Worm (Caenorhabditis elegans) whole organism, L2 larva: ENCODE results near the gene nsph-3.2.

Experiments used
- C34F6.9 ChIP-seq: fragments of 150-350 bp; optimal IDR thresholded peaks from 2 replicates; lab custom pipeline; 2014; ENCODE audit warnings: missing biosample characterization, missing genetic modification characterization
- F13H6.1 ChIP-seq: sonication (generic microtip); optimal IDR thresholded peaks from 2 replicates; lab custom pipeline; 2016; ENCODE audit warnings: missing genetic modification characterization, missing compliant biosample characterization
- ZK546.5 ChIP-seq: sonication (generic microtip); optimal IDR thresholded peaks from 2 replicates; lab custom pipeline; 2017; ENCODE audit warnings: missing biosample characterization, missing genetic modification characterization
- aly-2 ChIP-seq: fragments of 150-350 bp; optimal IDR thresholded peaks from 2 replicates; lab custom pipeline; 2014; ENCODE audit warnings: missing biosample characterization, missing genetic modification characterization
- ama-1 ChIP-seq: fragments of 150-350 bp; optimal IDR thresholded peaks from 2 replicates; lab custom pipeline; 2018; ENCODE audit warnings: inconsistent platforms
- elt-3 ChIP-seq: sonication (generic microtip); optimal IDR thresholded peaks from 2 replicates; lab custom pipeline; 2017; ENCODE audit warnings: missing biosample characterization, missing genetic modification characterization
- fos-1 ChIP-seq: fragments of 150-350 bp; optimal IDR thresholded peaks from 2 replicates; lab custom pipeline; 2014; ENCODE audit warnings: missing biosample characterization, missing genetic modification characterization
- lin-39 ChIP-seq: fragments of 150-350 bp; optimal IDR thresholded peaks from 2 replicates; lab custom pipeline; 2014; ENCODE audit warnings: missing biosample characterization, missing genetic modification reagents, missing genetic modification characterization
- nhr-12 ChIP-seq: fragments of 150-350 bp; optimal IDR thresholded peaks from 2 replicates; lab custom pipeline; 2014; ENCODE audit warnings: missing biosample characterization, missing genetic modification characterization
- nhr-25 ChIP-seq: fragments of 150-350 bp; sonication (generic microtip); optimal IDR thresholded peaks from 3 replicates; lab custom pipeline; 2014; ENCODE audit warnings: missing biosample characterization, missing genetic modification characterization
- sma-9 ChIP-seq, 2 experiments: fragments of 150-350 bp in 1 of 2; sonication (generic microtip) in 1 of 2; optimal IDR thresholded peaks; 2 replicates each; lab custom pipeline; 2014 to 2016; ENCODE audit warnings: missing genetic modification characterization in 2 of 2, mild to moderate bottlenecking in 1 of 2, missing biosample characterization in 1 of 2, missing compliant biosample characterization in 1 of 2, missing genetic modification reagents in 1 of 2, moderate library complexity in 1 of 2
- ztf-1 ChIP-seq: fragments of 200-800 bp; sonication (Bioruptor generic); conservative IDR thresholded peaks from 2 replicates; pipeline ENCODE4 v1.3.6; 2022; ENCODE audit warnings: missing genetic modification characterization, missing compliant biosample characterization
- ztf-11 ChIP-seq: sonication (generic microtip); optimal IDR thresholded peaks from 2 replicates; lab custom pipeline; 2017; ENCODE audit warnings: missing biosample characterization, missing genetic modification characterization

- TF ChIP-seq lin-39 (tag; lab: Kevin White, UChicago) (no peak), nhr-25 (tag; lab: Kevin White, UChicago) (no peak), fos-1 (tag; lab: Kevin White, UChicago) (no peak), ama-1 (no peak), C34F6.9 (tag; lab: Kevin White, UChicago) (no peak), sma-9 (GFP tag; optimal IDR thresholded peaks at IDR 0.05; lab: Kevin White, UChicago) (no peak), sma-9 (tag; optimal IDR thresholded peaks at IDR 0.05; lab: Kevin White, UChicago) (no peak), ztf-11 (no peak), elt-3 (no peak), aly-2 (tag; lab: Kevin White, UChicago) (no peak), nhr-12 (tag; lab: Kevin White, UChicago) (no peak), ZK546.5 (tag; lab: Kevin White, UChicago) (no peak), ztf-1 (GFP tag; lab: Robert Waterston, UW) (no peak), F13H6.1 (no peak)
Observed at ce11 chrIV:10090358-10090757, 22.3 kb upstream of the nsph-3.2 start, which contains the start of gene ttbk-5.
